Worm (Caenorhabditis elegans) whole organism, midembryonic: ENCODE measurements around the gene math-33.

Experiments used
- cog-1 ChIP-seq: sonication (generic microtip); optimal IDR thresholded peaks from 2 replicates; lab custom pipeline; 2016; ENCODE audit warnings: missing genetic modification characterization, missing compliant biosample characterization
- flt-1 ChIP-seq: fragments of 200-800 bp; sonication (Bioruptor generic); IDR thresholded peaks from 2 replicates; pipeline ENCODE4 v1.3.6; 2022; ENCODE audit warnings: missing genetic modification characterization, missing compliant biosample characterization

ce11 chrV:11156589-11156988 lies 42.9 kb downstream of the math-33 start:
- TF ChIP-seq cog-1 (tag; lab: Kevin White, UChicago) (no peak), flt-1 (GFP tag; lab: Robert Waterston, UW) (no peak)
